Fruit fly (Drosophila melanogaster) whole organism, embryonic: ENCODE data around the gene CG7970.

Experiments
- Abd-B ChIP-seq: fragments of 200-800 bp; sonication (Bioruptor generic); optimal IDR thresholded peaks from 2 replicates; lab custom pipeline; 2018; ENCODE audit warnings: missing biosample characterization, mild to moderate bottlenecking, missing genetic modification characterization, moderate library complexity
- Adf1 ChIP-seq: fragments of 200-800 bp; sonication (Bioruptor generic); IDR thresholded peaks from 2 replicates; pipeline ENCODE4 v1.3.6; 2022; ENCODE audit warnings: missing biosample characterization, missing genetic modification characterization
- Atf-2 ChIP-seq: fragments of 200-800 bp; sonication (Bioruptor generic); optimal IDR thresholded peaks from 2 replicates; lab custom pipeline; 2016; ENCODE audit warnings: missing biosample characterization, missing genetic modification characterization
- Atf6 ChIP-seq: fragments of 200-800 bp; sonication (Bioruptor generic); IDR thresholded peaks from 2 replicates; pipeline ENCODE4 v1.3.6; 2022; ENCODE audit warnings: missing biosample characterization, missing genetic modification characterization
- Blimp-1 ChIP-seq: fragments of 200-800 bp; sonication (Bioruptor generic); optimal IDR thresholded peaks from 3 replicates; lab custom pipeline; 2018; ENCODE audit warnings: missing biosample characterization, missing genetic modification characterization, mild to moderate bottlenecking, moderate library complexity, missing genetic modification reagents
- CG10543 ChIP-seq: fragments of 200-800 bp; sonication (Bioruptor generic); optimal IDR thresholded peaks from 3 replicates; lab custom pipeline; 2017; ENCODE audit warnings: missing biosample characterization, mild to moderate bottlenecking, missing genetic modification characterization, moderate library complexity
- CG11695 ChIP-seq: fragments of 200-800 bp; sonication (Bioruptor generic); IDR thresholded peaks from 3 replicates; pipeline ENCODE4 v1.3.6; 2022; ENCODE audit warnings: missing biosample characterization, missing genetic modification characterization
- CG12769 ChIP-seq: fragments of 200-800 bp; sonication (Bioruptor generic); optimal IDR thresholded peaks from 2 replicates; lab custom pipeline; 2019; ENCODE audit warnings: missing biosample characterization, mild to moderate bottlenecking, missing genetic modification characterization, moderate library complexity
- CG14014 ChIP-seq: fragments of 200-800 bp; sonication (Bioruptor generic); IDR thresholded peaks from 2 replicates; pipeline ENCODE4 v1.3.6; 2022; ENCODE audit warnings: missing biosample characterization, missing genetic modification characterization
- CG15011 ChIP-seq: fragments of 200-800 bp; sonication (Bioruptor generic); optimal IDR thresholded peaks from 3 replicates; lab custom pipeline; 2018; ENCODE audit warnings: missing biosample characterization, mild to moderate bottlenecking, missing genetic modification characterization
- CG15696 ChIP-seq: fragments of 200-800 bp; sonication (Bioruptor generic); optimal IDR thresholded peaks from 2 replicates; lab custom pipeline; 2019; ENCODE audit warnings: missing biosample characterization, mild to moderate bottlenecking, missing genetic modification characterization, moderate library complexity
- CG1647 ChIP-seq: fragments of 200-800 bp; sonication (Bioruptor generic); optimal IDR thresholded peaks from 3 replicates; lab custom pipeline; 2016; ENCODE audit warnings: missing biosample characterization, missing genetic modification characterization
- CG17568 ChIP-seq: fragments of 200-800 bp; sonication (Bioruptor generic); optimal IDR thresholded peaks from 2 replicates; lab custom pipeline; 2018; ENCODE audit warnings: missing biosample characterization, mild to moderate bottlenecking, missing genetic modification characterization, moderate library complexity
- CG1792 ChIP-seq: fragments of 200-800 bp; sonication (Bioruptor generic); optimal IDR thresholded peaks from 2 replicates; lab custom pipeline; 2016; ENCODE audit warnings: missing biosample characterization, missing genetic modification characterization
- CG3847 ChIP-seq: fragments of 200-800 bp; sonication (Bioruptor generic); IDR thresholded peaks from 2 replicates; pipeline ENCODE4 v1.3.6; 2022; ENCODE audit warnings: missing biosample characterization, missing genetic modification characterization
- CG4404 ChIP-seq: fragments of 200-800 bp; sonication (Bioruptor generic); IDR thresholded peaks from 2 replicates; pipeline ENCODE4 v1.3.6; 2022; ENCODE audit warnings: missing biosample characterization, missing genetic modification characterization
- CG6683 ChIP-seq: fragments of 200-800 bp; sonication (Bioruptor generic); optimal IDR thresholded peaks from 2 replicates; lab custom pipeline; 2017; ENCODE audit warnings: missing biosample characterization, mild to moderate bottlenecking, missing genetic modification characterization, missing genetic modification reagents
- CG8290 ChIP-seq, 3 experiments: fragments of 200-800 bp; sonication (Bioruptor generic); optimal IDR thresholded peaks; 2 replicates each; lab custom pipeline; 2016 to 2019; ENCODE audit warnings: missing biosample characterization in 3 of 3, missing genetic modification characterization in 3 of 3, mild to moderate bottlenecking in 2 of 3, moderate library complexity in 1 of 3
- CG9817 ChIP-seq: fragments of 200-800 bp; sonication (Bioruptor generic); optimal IDR thresholded peaks from 2 replicates; lab custom pipeline; 2018; ENCODE audit warnings: missing biosample characterization, mild to moderate bottlenecking, missing genetic modification characterization, moderate library complexity
- Deaf1 ChIP-seq: fragments of 200-800 bp; optimal IDR thresholded peaks from 3 replicates; lab custom pipeline; 2019; ENCODE audit warnings: missing biosample characterization, mild to moderate bottlenecking, missing genetic modification characterization, moderate library complexity
- Doc2 ChIP-seq: fragments of 200-800 bp; sonication (Bioruptor generic); IDR thresholded peaks from 2 replicates; pipeline ENCODE4 v1.3.6; 2022; ENCODE audit warnings: missing biosample characterization, missing genetic modification characterization
- Dp ChIP-seq: fragments of 200-800 bp; sonication (Bioruptor generic); optimal IDR thresholded peaks from 2 replicates; lab custom pipeline; 2018; ENCODE audit warnings: missing biosample characterization, mild to moderate bottlenecking, missing genetic modification characterization, moderate library complexity
- Elba2 ChIP-seq: fragments of 200-800 bp; sonication (Bioruptor generic); optimal IDR thresholded peaks from 3 replicates; lab custom pipeline; 2016; ENCODE audit warnings: missing biosample characterization, missing genetic modification characterization
- Ets65A ChIP-seq: fragments of 200-800 bp; sonication (Bioruptor generic); peaks from one replicate; lab custom pipeline; 2016; ENCODE audit warnings: missing biosample characterization, missing genetic modification characterization
- Hand ChIP-seq: fragments of 200-800 bp; sonication (Bioruptor generic); optimal IDR thresholded peaks from 2 replicates; lab custom pipeline; 2017; ENCODE audit warnings: mild to moderate bottlenecking, missing biosample characterization, missing genetic modification reagents, missing genetic modification characterization
- Hr78 ChIP-seq, 2 experiments: fragments of 200-800 bp in 1 of 2; fragments of >200 bp in 1 of 2; sonication (Bioruptor generic) in 1 of 2; optimal IDR thresholded peaks; 2 replicates each; lab custom pipeline; 2017 to 2019; ENCODE audit warnings: missing biosample characterization in 2 of 2, missing genetic modification characterization in 2 of 2, mild to moderate bottlenecking in 1 of 2, moderate library complexity in 1 of 2
- Max ChIP-seq: fragments of 200-800 bp; sonication (Bioruptor generic); optimal IDR thresholded peaks from 2 replicates; lab custom pipeline; 2016; ENCODE audit warnings: missing biosample characterization, mild to moderate bottlenecking, missing genetic modification characterization
- Oaz ChIP-seq: fragments of 200-800 bp; sonication (Bioruptor generic); IDR thresholded peaks from 2 replicates; pipeline ENCODE4 v1.3.6; 2022; ENCODE audit warnings: missing biosample characterization, missing genetic modification characterization
- Rfx ChIP-seq: fragments of 200-800 bp; sonication (Bioruptor generic); IDR thresholded peaks from 2 replicates; pipeline ENCODE4 v1.3.6; 2022; ENCODE audit warnings: missing biosample characterization, missing genetic modification characterization
- bowl ChIP-seq: fragments of 200-800 bp; sonication (Bioruptor generic); IDR thresholded peaks from 2 replicates; pipeline ENCODE4 v1.3.6; 2022; ENCODE audit warnings: missing biosample characterization, missing genetic modification characterization
- cato ChIP-seq: fragments of 200-800 bp; sonication (Bioruptor generic); optimal IDR thresholded peaks from 2 replicates; lab custom pipeline; 2016; ENCODE audit warnings: missing biosample characterization, missing genetic modification characterization, borderline replicate concordance
- chinmo ChIP-seq: fragments of 200-800 bp; sonication (Bioruptor generic); IDR thresholded peaks from 4 replicates; pipeline ENCODE4 v1.3.6; 2022; ENCODE audit warnings: missing biosample characterization, missing genetic modification characterization; ENCODE audit not compliant: partially characterized antibody
- crc ChIP-seq: fragments of 200-800 bp; sonication (Bioruptor generic); optimal IDR thresholded peaks from 2 replicates; lab custom pipeline; 2016; ENCODE audit warnings: missing biosample characterization, missing genetic modification characterization
- danr ChIP-seq: fragments of 200-800 bp; sonication (Bioruptor generic); IDR thresholded peaks from 2 replicates; pipeline ENCODE4 v1.3.6; 2022; ENCODE audit warnings: missing biosample characterization, missing genetic modification characterization
- dpn ChIP-seq, 2 experiments: fragments of 200-800 bp; sonication (Bioruptor generic); optimal IDR thresholded peaks; 3 replicates each; lab custom pipeline; 2016; ENCODE audit warnings: missing biosample characterization in 2 of 2, missing genetic modification characterization in 2 of 2
- ftz-f1 ChIP-seq: fragments of 200-800 bp; sonication (Bioruptor generic); optimal IDR thresholded peaks from 2 replicates; lab custom pipeline; 2016; ENCODE audit warnings: missing biosample characterization, missing genetic modification characterization
- klu ChIP-seq: fragments of 200-800 bp; sonication (Bioruptor generic); IDR thresholded peaks from 2 replicates; pipeline ENCODE4 v1.3.6; 2022; ENCODE audit warnings: missing biosample characterization, missing genetic modification characterization
- psq ChIP-seq: fragments of 200-800 bp; sonication (Bioruptor generic); optimal IDR thresholded peaks from 2 replicates; lab custom pipeline; 2017; ENCODE audit warnings: missing biosample characterization, missing genetic modification characterization
- run ChIP-seq: fragments of 200-800 bp; sonication (Bioruptor generic); optimal IDR thresholded peaks from 3 replicates; lab custom pipeline; 2018; ENCODE audit warnings: missing biosample characterization, mild to moderate bottlenecking, missing genetic modification characterization
- sd ChIP-seq: fragments of 200-800 bp; sonication (Bioruptor generic); optimal IDR thresholded peaks from 3 replicates; lab custom pipeline; 2018; ENCODE audit warnings: missing biosample characterization, mild to moderate bottlenecking, missing genetic modification characterization, moderate library complexity
- sens ChIP-seq: fragments of 200-800 bp; sonication (Bioruptor generic); peaks from one replicate; lab custom pipeline; 2016; ENCODE audit warnings: missing biosample characterization, missing genetic modification characterization
- sima ChIP-seq: fragments of 200-800 bp; sonication (Bioruptor generic); optimal IDR thresholded peaks from 2 replicates; lab custom pipeline; 2016; ENCODE audit warnings: missing biosample characterization, missing genetic modification characterization
- slbo ChIP-seq: fragments of 200-800 bp; sonication (Bioruptor generic); IDR thresholded peaks from 2 replicates; pipeline ENCODE4 v1.3.6; 2022; ENCODE audit warnings: missing biosample characterization, missing genetic modification characterization
- sob ChIP-seq: fragments of 200-800 bp; sonication (Bioruptor generic); IDR thresholded peaks from 2 replicates; pipeline ENCODE4 v1.3.6; 2022; ENCODE audit warnings: missing biosample characterization, missing genetic modification characterization
- sr ChIP-seq: fragments of 200-800 bp; sonication (Bioruptor generic); IDR thresholded peaks from 3 replicates; pipeline ENCODE4 v1.3.6; 2022; ENCODE audit warnings: missing biosample characterization, missing genetic modification characterization
- stwl ChIP-seq: fragments of 200-800 bp; sonication (Bioruptor generic); optimal IDR thresholded peaks from 3 replicates; lab custom pipeline; 2018; ENCODE audit warnings: missing biosample characterization, mild to moderate bottlenecking, missing genetic modification characterization, moderate library complexity
- vnd ChIP-seq: fragments of 200-800 bp; sonication (Bioruptor generic); IDR thresholded peaks from 3 replicates; pipeline ENCODE4 v1.3.6; 2022; ENCODE audit warnings: missing biosample characterization, missing genetic modification characterization; ENCODE audit not compliant: partially characterized antibody

CG7970 gene

dm6 chr3L:1614465-1615084 lies 38.0 kb upstream of the CG7970 start:
- TF ChIP-seq CG9817 (tag; lab: Kevin White, UChicago) (no peak), Atf-2 (GFP tag; lab: Kevin White, UChicago) (no peak), CG15696 (tag; lab: Kevin White, UChicago) (no peak), Blimp-1 (GFP tag; lab: Kevin White, UChicago) (no peak), Dp (GFP tag; lab: Kevin White, UChicago) (no peak), sima (no peak), cato (no peak), Doc2 (GFP tag; lab: Robert Waterston, UW) (no peak), Deaf1 (tag; lab: Kevin White, UChicago) (peak; percentile 71), Ets65A (GFP tag; lab: Kevin White, UChicago) (peak; percentile 47), sr (GFP tag; lab: Robert Waterston, UW) (0 out of 3 replicates have a peak, but pooled peaks have one; percentile 25), ftz-f1 (GFP tag; lab: Kevin White, UChicago) (peak; percentile 57), Adf1 (GFP tag; lab: Robert Waterston, UW) (peak; percentile 13; the same call in 1 of the 2 replicates), Atf6 (GFP tag; lab: Robert Waterston, UW) (peak; percentile 46; the same call in 1 of the 2 replicates), sob (GFP tag; lab: Robert Waterston, UW) (no peak), chinmo (GFP tag; lab: Robert Waterston, UW) (0 out of 4 replicates have a peak, but pooled peaks have one; percentile 18), CG1792 (no peak), CG10543 (GFP tag; lab: Kevin White, UChicago) (peak; percentile 85), slbo (GFP tag; lab: Robert Waterston, UW) (no peak), Rfx (GFP tag; lab: Robert Waterston, UW) (0 out of 2 replicates have a peak, but pooled peaks have one; percentile 4), Max (GFP tag; lab: Kevin White, UChicago) (no peak), sd (tag; lab: Kevin White, UChicago) (peak; percentile 63), CG11695 (GFP tag; lab: Robert Waterston, UW) (no peak), Hr78 (GFP tag; optimal IDR thresholded peaks at IDR 0.05; lab: Kevin White, UChicago) (peak in 1 of 2 experiments; percentile 55), stwl (tag; lab: Kevin White, UChicago) (no peak), dpn (GFP tag; optimal IDR thresholded peaks at IDR 0.05; lab: Kevin White, UChicago) (no peak), Elba2 (GFP tag; lab: Kevin White, UChicago) (no peak), CG12769 (tag; lab: Kevin White, UChicago) (peak; percentile 66), CG1647 (no peak), sens (GFP tag; lab: Kevin White, UChicago) (peak; percentile 50), CG17568 (GFP tag; lab: Kevin White, UChicago) (no peak)
- TF ChIP-seq, all 482 proteins: peak for 13

DNA sequence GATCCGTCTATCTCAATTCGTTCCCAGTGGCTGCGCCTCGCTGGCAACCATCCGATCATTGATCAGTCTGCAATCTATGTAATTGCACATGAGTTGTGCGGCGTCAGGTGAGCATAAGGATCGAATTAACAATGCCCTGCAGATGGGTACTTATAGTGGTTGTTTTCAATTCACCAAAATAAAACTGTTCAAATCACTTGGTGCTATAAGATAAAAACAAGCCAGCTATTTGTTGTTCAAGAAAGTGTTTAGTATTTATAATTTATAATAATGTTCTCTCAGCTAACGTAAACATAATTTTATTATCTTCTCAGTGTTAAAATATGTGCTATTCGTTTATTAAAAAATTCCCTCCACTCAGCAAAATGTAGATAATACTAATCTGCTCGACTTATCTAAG lies 36.8 kb upstream of the CG7970 start, which contains the start of gene CG12105:
Gene CG12105 (minus strand): TSS at position 101 of the 400 bp plus-strand sequence.
- TF ChIP-seq CG15011 (GFP tag; lab: Kevin White, UChicago) (no peak), CG3847 (GFP tag; lab: Robert Waterston, UW) (no peak), danr (no peak), psq (GFP tag; lab: Kevin White, UChicago) (no peak)

dm6 chr3L:1618116-1618727 lies 34.3 kb upstream of the CG7970 start, which contains the start of the genes CG13926, ABCB7 and CG33230:
CG13926 (minus strand) TSS chr3L:1618158.
ABCB7 (plus strand) TSS chr3L:1618414.
CG33230 (plus strand) TSS chr3L:1618414.
- TF ChIP-seq CG4404 (no peak), crc (GFP tag; lab: Kevin White, UChicago) (no peak), CG8290 (GFP tag; optimal IDR thresholded peaks at IDR 0.05; lab: Kevin White, UChicago) (no peak), CG8290 (tag; optimal IDR thresholded peaks at IDR 0.05; lab: Kevin White, UChicago) (no peak), CG6683 (GFP tag; lab: Kevin White, UChicago) (no peak), klu (GFP tag; lab: Robert Waterston, UW) (no peak), run (tag; lab: Kevin White, UChicago) (no peak), Hand (GFP tag; lab: Kevin White, UChicago) (no peak), Dp (GFP tag; lab: Kevin White, UChicago) (peak; percentile 14), bowl (GFP tag; lab: Robert Waterston, UW) (no peak), Oaz (GFP tag; lab: Robert Waterston, UW) (no peak), Abd-B (peak; percentile 14), CG14014 (GFP tag; lab: Robert Waterston, UW) (no peak), vnd (no peak)
